Fruit fly (Drosophila melanogaster) whole organism, embryonic: ENCODE data around the gene eIF2Bepsilon.

Experiments
- C15 ChIP-seq: fragments of 200-800 bp; sonication (Bioruptor generic); IDR thresholded peaks from 3 replicates; pipeline ENCODE4 v1.3.6; 2022; ENCODE audit warnings: missing biosample characterization, missing genetic modification characterization
- CG10147 ChIP-seq: fragments of 200-800 bp; sonication (Bioruptor generic); optimal IDR thresholded peaks from 2 replicates; lab custom pipeline; 2019; ENCODE audit warnings: missing biosample characterization, mild to moderate bottlenecking, missing genetic modification characterization, moderate library complexity
- CG10462 ChIP-seq: fragments of 200-800 bp; sonication (Bioruptor generic); optimal IDR thresholded peaks from 2 replicates; lab custom pipeline; 2016; ENCODE audit warnings: missing biosample characterization, missing genetic modification characterization
- CG10654 ChIP-seq: fragments of 200-800 bp; sonication (Bioruptor generic); optimal IDR thresholded peaks from 2 replicates; lab custom pipeline; 2016; ENCODE audit warnings: missing biosample characterization, missing genetic modification characterization
- CG10959 ChIP-seq: fragments of 200-800 bp; sonication (Bioruptor generic); IDR thresholded peaks from 2 replicates; pipeline ENCODE4 v1.3.6; 2022; ENCODE audit warnings: missing biosample characterization, missing genetic modification characterization
- CG11456 ChIP-seq: fragments of 200-800 bp; sonication (Bioruptor generic); IDR thresholded peaks from 3 replicates; pipeline ENCODE4 v1.3.6; 2022; ENCODE audit warnings: missing biosample characterization, missing genetic modification characterization
- CG11560 ChIP-seq: fragments of 200-800 bp; sonication (Bioruptor generic); IDR thresholded peaks from 3 replicates; pipeline ENCODE4 v1.3.6; 2022; ENCODE audit warnings: missing biosample characterization, missing genetic modification characterization
- CG12155 ChIP-seq: fragments of 200-800 bp; sonication (Bioruptor generic); optimal IDR thresholded peaks from 3 replicates; lab custom pipeline; 2016; ENCODE audit warnings: missing biosample characterization, missing genetic modification characterization
- CG12219 ChIP-seq: fragments of 200-800 bp; sonication (Bioruptor generic); optimal IDR thresholded peaks from 3 replicates; lab custom pipeline; 2018; ENCODE audit warnings: missing biosample characterization, mild to moderate bottlenecking, missing genetic modification characterization
- CG1233 ChIP-seq: fragments of 200-800 bp; sonication (Bioruptor generic); optimal IDR thresholded peaks from 4 replicates; lab custom pipeline; 2018; ENCODE audit warnings: missing biosample characterization, mild to moderate bottlenecking, missing genetic modification characterization
- CG14441 ChIP-seq: fragments of 200-800 bp; sonication (Bioruptor generic); IDR thresholded peaks from 2 replicates; pipeline ENCODE4 v1.3.6; 2022; ENCODE audit warnings: missing biosample characterization, missing genetic modification characterization
- CG16779 ChIP-seq: fragments of 200-800 bp; sonication (Bioruptor generic); IDR thresholded peaks from 2 replicates; pipeline ENCODE4 v1.3.6; 2022; ENCODE audit warnings: missing biosample characterization, missing genetic modification characterization
- CG17912 ChIP-seq: fragments of 200-800 bp; sonication (Bioruptor generic); optimal IDR thresholded peaks from 2 replicates; lab custom pipeline; 2018; ENCODE audit warnings: missing biosample characterization, mild to moderate bottlenecking, missing genetic modification characterization
- CG18476 ChIP-seq: fragments of 200-800 bp; sonication (Bioruptor generic); optimal IDR thresholded peaks from 2 replicates; lab custom pipeline; 2016; ENCODE audit warnings: missing biosample characterization, mild to moderate bottlenecking, missing genetic modification characterization
- CG2678 ChIP-seq: fragments of 200-800 bp; sonication (Bioruptor generic); optimal IDR thresholded peaks from 3 replicates; lab custom pipeline; 2019; ENCODE audit warnings: missing biosample characterization, mild to moderate bottlenecking, missing genetic modification characterization, moderate library complexity
- CG2875 ChIP-seq: fragments of 200-800 bp; sonication (Bioruptor generic); optimal IDR thresholded peaks from 2 replicates; lab custom pipeline; 2017; ENCODE audit warnings: missing biosample characterization, mild to moderate bottlenecking, missing genetic modification characterization, missing genetic modification reagents
- CG2889 ChIP-seq: fragments of 200-800 bp; sonication (Bioruptor generic); IDR thresholded peaks from 3 replicates; pipeline ENCODE4 v1.3.6; 2022; ENCODE audit warnings: missing biosample characterization, missing genetic modification characterization
- CG33557 ChIP-seq: fragments of 200-800 bp; sonication (Bioruptor generic); optimal IDR thresholded peaks from 2 replicates; lab custom pipeline; 2019; ENCODE audit warnings: missing biosample characterization, mild to moderate bottlenecking, missing genetic modification characterization, moderate library complexity
- CG34422 ChIP-seq: fragments of 200-800 bp; sonication (Bioruptor generic); IDR thresholded peaks from 3 replicates; pipeline ENCODE4 v1.3.6; 2022; ENCODE audit warnings: missing biosample characterization, missing genetic modification characterization
- CG5953 ChIP-seq: fragments of 200-800 bp; sonication (Bioruptor generic); IDR thresholded peaks from 2 replicates; pipeline ENCODE4 v1.3.6; 2022; ENCODE audit warnings: missing biosample characterization, missing genetic modification characterization
- CG7271 ChIP-seq: fragments of 200-800 bp; sonication (Bioruptor generic); optimal IDR thresholded peaks from 2 replicates; lab custom pipeline; 2018; ENCODE audit warnings: missing biosample characterization, mild to moderate bottlenecking, missing genetic modification characterization, moderate library complexity
- CG7963 ChIP-seq: fragments of 200-800 bp; sonication (Bioruptor generic); IDR thresholded peaks from 3 replicates; pipeline ENCODE4 v1.3.6; 2022; ENCODE audit warnings: missing biosample characterization, missing genetic modification characterization; ENCODE audit not compliant: partially characterized antibody
- CHES-1-like ChIP-seq: fragments of 200-800 bp; sonication (Bioruptor generic); optimal IDR thresholded peaks from 2 replicates; lab custom pipeline; 2016; ENCODE audit warnings: missing biosample characterization, missing genetic modification characterization
- Drgx ChIP-seq: fragments of 200-800 bp; sonication (Bioruptor generic); IDR thresholded peaks from 2 replicates; pipeline ENCODE4 v1.3.6; 2022; ENCODE audit warnings: missing biosample characterization, missing genetic modification characterization
- Fer1 ChIP-seq: fragments of 200-800 bp; sonication (Bioruptor generic); optimal IDR thresholded peaks from 2 replicates; lab custom pipeline; 2017; ENCODE audit warnings: missing biosample characterization, mild to moderate bottlenecking, missing genetic modification characterization
- HLH3B ChIP-seq: fragments of 200-800 bp; sonication (Bioruptor generic); IDR thresholded peaks from 2 replicates; pipeline ENCODE4 v1.3.6; 2022; ENCODE audit warnings: missing biosample characterization, missing genetic modification characterization
- HmgZ ChIP-seq: fragments of 200-800 bp; sonication (Bioruptor generic); optimal IDR thresholded peaks from 2 replicates; lab custom pipeline; 2018; ENCODE audit warnings: missing biosample characterization, mild to moderate bottlenecking, missing genetic modification characterization
- Kr ChIP-seq: fragments of 200-800 bp; sonication (Bioruptor generic); optimal IDR thresholded peaks from 2 replicates; lab custom pipeline; 2017; ENCODE audit warnings: missing biosample characterization, mild to moderate bottlenecking, missing genetic modification characterization
- NK7.1 ChIP-seq: fragments of 200-800 bp; sonication (Bioruptor generic); optimal IDR thresholded peaks from 3 replicates; lab custom pipeline; 2016; ENCODE audit warnings: missing biosample characterization, missing genetic modification characterization
- Ravus ChIP-seq: fragments of 200-800 bp; sonication (Bioruptor generic); IDR thresholded peaks from 2 replicates; pipeline ENCODE4 v1.3.6; 2022; ENCODE audit warnings: missing biosample characterization, missing genetic modification characterization
- Stat92E ChIP-seq, 3 experiments: fragments of >200 bp in 2 of 3; fragments of 200-800 bp in 1 of 3; sonication (Bioruptor generic) in 1 of 3; optimal IDR thresholded peaks; 2 replicates each; lab custom pipeline; 2017 to 2019; ENCODE audit warnings: missing biosample characterization in 3 of 3, missing genetic modification characterization in 3 of 3, mild to moderate bottlenecking in 1 of 3, moderate library complexity in 1 of 3
- Xbp1 ChIP-seq: fragments of 200-800 bp; sonication (Bioruptor generic); optimal IDR thresholded peaks from 3 replicates; lab custom pipeline; 2016; ENCODE audit warnings: missing biosample characterization, mild to moderate bottlenecking, missing genetic modification characterization
- ab ChIP-seq: fragments of 200-800 bp; sonication (Bioruptor generic); optimal IDR thresholded peaks from 2 replicates; lab custom pipeline; 2016; ENCODE audit warnings: missing biosample characterization, missing genetic modification characterization
- cg ChIP-seq: fragments of 200-800 bp; sonication (Bioruptor generic); optimal IDR thresholded peaks from 3 replicates; lab custom pipeline; 2019; ENCODE audit warnings: missing biosample characterization, mild to moderate bottlenecking, missing genetic modification characterization, moderate library complexity
- chm ChIP-seq: fragments of 200-800 bp; sonication (Bioruptor generic); IDR thresholded peaks from 2 replicates; pipeline ENCODE4 v1.3.6; 2022; ENCODE audit warnings: missing biosample characterization, missing genetic modification characterization
- dan ChIP-seq: fragments of 200-800 bp; sonication (Bioruptor generic); IDR thresholded peaks from 2 replicates; pipeline ENCODE4 v1.3.6; 2022; ENCODE audit warnings: missing biosample characterization, missing genetic modification characterization
- dysf ChIP-seq: fragments of 200-800 bp; sonication (Bioruptor generic); IDR thresholded peaks from 3 replicates; pipeline ENCODE4 v1.3.6; 2022; ENCODE audit warnings: missing biosample characterization, missing genetic modification characterization
- exex ChIP-seq: fragments of 200-800 bp; sonication (Bioruptor generic); optimal IDR thresholded peaks from 4 replicates; lab custom pipeline; 2018; ENCODE audit warnings: missing biosample characterization, mild to moderate bottlenecking, missing genetic modification characterization, moderate library complexity
- fu2 ChIP-seq: fragments of 200-800 bp; sonication (Bioruptor generic); optimal IDR thresholded peaks from 2 replicates; lab custom pipeline; 2016; ENCODE audit warnings: missing biosample characterization, missing genetic modification characterization
- grn ChIP-seq: fragments of 200-800 bp; sonication (Bioruptor generic); optimal IDR thresholded peaks from 3 replicates; lab custom pipeline; 2017; ENCODE audit warnings: missing biosample characterization, missing genetic modification characterization
- hbn ChIP-seq: fragments of 200-800 bp; sonication (Bioruptor generic); IDR thresholded peaks from 2 replicates; pipeline ENCODE4 v1.3.6; 2022; ENCODE audit warnings: missing biosample characterization, missing genetic modification characterization; ENCODE audit not compliant: partially characterized antibody
- insv ChIP-seq, 2 experiments: fragments of 200-800 bp; sonication (Bioruptor generic); optimal IDR thresholded peaks; 3 replicates each; lab custom pipeline; 2016 to 2018; ENCODE audit warnings: missing biosample characterization in 2 of 2, missing genetic modification characterization in 2 of 2
- kni ChIP-seq: fragments of 200-800 bp; sonication (Bioruptor generic); optimal IDR thresholded peaks from 3 replicates; lab custom pipeline; 2017; ENCODE audit warnings: mild to moderate bottlenecking, missing biosample characterization, missing genetic modification reagents, missing genetic modification characterization
- lab ChIP-seq: fragments of 200-800 bp; sonication (Bioruptor generic); optimal IDR thresholded peaks from 3 replicates; lab custom pipeline; 2017; ENCODE audit warnings: missing biosample characterization, missing genetic modification characterization, mild to moderate bottlenecking, moderate library complexity, missing genetic modification reagents
- mam ChIP-seq: fragments of 200-800 bp; sonication (Bioruptor generic); optimal IDR thresholded peaks from 3 replicates; lab custom pipeline; 2016; ENCODE audit warnings: missing biosample characterization, missing genetic modification characterization
- nom ChIP-seq: fragments of 200-800 bp; sonication (Bioruptor generic); optimal IDR thresholded peaks from 2 replicates; lab custom pipeline; 2017; ENCODE audit warnings: missing biosample characterization, missing genetic modification characterization, mild to moderate bottlenecking, moderate library complexity, missing genetic modification reagents
- org-1 ChIP-seq: fragments of 200-800 bp; sonication (Bioruptor generic); optimal IDR thresholded peaks from 2 replicates; lab custom pipeline; 2017; ENCODE audit warnings: missing biosample characterization, missing genetic modification characterization
- slou ChIP-seq: fragments of 200-800 bp; sonication (Bioruptor generic); optimal IDR thresholded peaks from 3 replicates; lab custom pipeline; 2016; ENCODE audit warnings: missing biosample characterization, missing genetic modification characterization
- trh ChIP-seq: fragments of 200-800 bp; sonication (Bioruptor generic); optimal IDR thresholded peaks from 2 replicates; lab custom pipeline; 2016; ENCODE audit warnings: missing biosample characterization, missing genetic modification characterization
- yki ChIP-seq: fragments of >200 bp; optimal IDR thresholded peaks from 3 replicates; lab custom pipeline; 2018

The eIF2Bepsilon gene

DNA sequence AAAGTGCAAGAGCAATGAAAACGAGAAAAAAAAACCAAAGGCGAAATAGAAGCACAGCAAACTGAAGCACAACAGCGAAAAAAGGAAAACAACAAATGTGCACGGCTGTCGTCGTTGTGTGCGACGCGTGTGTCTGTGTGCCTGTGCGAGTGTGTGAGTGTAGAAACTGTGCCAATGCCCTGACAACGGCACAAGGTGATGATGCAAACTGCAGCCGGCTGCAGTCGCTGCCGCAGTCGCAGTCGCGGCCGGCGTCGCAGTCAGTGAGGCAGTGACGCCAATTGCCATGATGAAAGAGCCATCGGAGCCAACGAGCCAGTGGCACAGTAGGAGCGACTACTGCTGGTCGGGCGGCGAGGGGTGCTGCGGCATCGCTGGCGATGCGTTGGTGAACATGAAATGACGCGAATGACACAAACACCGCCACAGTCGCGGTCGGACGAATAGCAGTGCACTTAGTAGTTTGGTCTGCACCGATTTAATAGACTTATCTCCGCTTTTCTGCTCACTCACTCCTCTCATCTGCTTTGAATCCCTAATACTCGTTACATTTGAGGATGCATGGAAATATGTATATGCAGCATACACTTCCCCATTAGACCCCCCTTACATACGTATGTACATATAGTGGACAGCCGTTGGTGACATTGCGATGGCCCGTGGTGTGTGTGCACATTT, 46.0 kb upstream of the eIF2Bepsilon start (continued):
- TF ChIP-seq exex, result no peak
- TF ChIP-seq CG10654 (GFP tag; lab: Kevin White, UChicago), result no peak
- TF ChIP-seq Drgx (GFP tag; lab: Robert Waterston, UW), result peak; percentile 91
- peak; percentile 52; the same call in 1 of the 2 replicates for TF ChIP-seq CG5953 (GFP tag; lab: Robert Waterston, UW)
- peak; percentile 64; the same call in 2 of the 3 replicates for TF ChIP-seq dysf (GFP tag; lab: Robert Waterston, UW)
- no peak for TF ChIP-seq CHES-1-like (GFP tag; lab: Kevin White, UChicago)
- no peak for TF ChIP-seq CG11456 (GFP tag; lab: Robert Waterston, UW)
- TF ChIP-seq NK7.1 (GFP tag; lab: Kevin White, UChicago), result no peak
- no peak for TF ChIP-seq CG7271 (tag; lab: Kevin White, UChicago)
- peak; percentile 54 for TF ChIP-seq Fer1 (GFP tag; lab: Kevin White, UChicago)
- peak; percentile 58 for TF ChIP-seq cg (GFP tag; lab: Kevin White, UChicago)
- no peak for TF ChIP-seq dan (GFP tag; lab: Robert Waterston, UW)
- TF ChIP-seq trh (GFP tag; lab: Kevin White, UChicago), result no peak
- TF ChIP-seq hbn (GFP tag; lab: Robert Waterston, UW), result no peak
- TF ChIP-seq CG14441 (GFP tag; lab: Robert Waterston, UW), result peak; percentile 29; the same call in 1 of the 2 replicates
- no peak for TF ChIP-seq CG2889
- no peak for TF ChIP-seq CG16779 (GFP tag; lab: Robert Waterston, UW)
- peak; percentile 64 for TF ChIP-seq kni
- no peak for TF ChIP-seq CG17912
- TF ChIP-seq mam (GFP tag; lab: Kevin White, UChicago), result no peak
- peak; percentile 5 for TF ChIP-seq HmgZ (tag; lab: Kevin White, UChicago)
- no peak for TF ChIP-seq CG18476 (GFP tag; lab: Kevin White, UChicago)
- no peak for TF ChIP-seq Kr
- no peak for TF ChIP-seq ab
- TF ChIP-seq insv (GFP tag; optimal IDR thresholded peaks at IDR 0.05; lab: Kevin White, UChicago), result no peak
- TF ChIP-seq lab (GFP tag; lab: Kevin White, UChicago), result peak; percentile 55
- TF ChIP-seq CG10147, result no peak
- no peak for TF ChIP-seq CG12155 (GFP tag; lab: Kevin White, UChicago)
- peak; percentile 32; the same call in 1 of the 3 replicates for TF ChIP-seq CG11560 (tag; lab: Robert Waterston, UW)
- peak; percentile 46 for TF ChIP-seq CG2875
- peak; percentile 78 for TF ChIP-seq CG2678 (tag; lab: Kevin White, UChicago)
- TF ChIP-seq yki (lab: Kevin White, UChicago), result no peak
- peak; percentile 43 for TF ChIP-seq CG1233
- TF ChIP-seq Xbp1 (GFP tag; lab: Kevin White, UChicago), result peak; percentile 39
- no peak for TF ChIP-seq CG10959 (GFP tag; lab: Robert Waterston, UW)
- no peak for TF ChIP-seq fu2
- peak; percentile 51 for TF ChIP-seq nom (GFP tag; lab: Kevin White, UChicago)
- TF ChIP-seq CG7963, result no peak
- TF ChIP-seq chm (GFP tag; lab: Robert Waterston, UW), result no peak
- no peak for TF ChIP-seq grn (GFP tag; lab: Kevin White, UChicago)
- TF ChIP-seq Ravus (GFP tag; lab: Robert Waterston, UW), result no peak
- peak; percentile 68 for TF ChIP-seq org-1 (GFP tag; lab: Kevin White, UChicago)
- peak; percentile 71 for TF ChIP-seq CG12219
- no peak for TF ChIP-seq CG10462 (GFP tag; lab: Kevin White, UChicago)
- peak; percentile 61; the same call in 1 of the 2 replicates for TF ChIP-seq HLH3B (GFP tag; lab: Robert Waterston, UW)
- TF ChIP-seq CG33557 (GFP tag; lab: Kevin White, UChicago), result no peak
- TF ChIP-seq slou (GFP tag; lab: Kevin White, UChicago), result no peak
- no peak for TF ChIP-seq Stat92E (GFP tag; optimal IDR thresholded peaks at IDR 0.05; lab: Kevin White, UChicago)
- TF ChIP-seq C15 (GFP tag; lab: Robert Waterston, UW), result no peak
- TF ChIP-seq CG34422, result peak; percentile 59; the same call in 2 of the 3 replicates
